Worm (Caenorhabditis elegans): Measurements from ENCODE around the gene npp-24.

Gene npp-24

DNA sequence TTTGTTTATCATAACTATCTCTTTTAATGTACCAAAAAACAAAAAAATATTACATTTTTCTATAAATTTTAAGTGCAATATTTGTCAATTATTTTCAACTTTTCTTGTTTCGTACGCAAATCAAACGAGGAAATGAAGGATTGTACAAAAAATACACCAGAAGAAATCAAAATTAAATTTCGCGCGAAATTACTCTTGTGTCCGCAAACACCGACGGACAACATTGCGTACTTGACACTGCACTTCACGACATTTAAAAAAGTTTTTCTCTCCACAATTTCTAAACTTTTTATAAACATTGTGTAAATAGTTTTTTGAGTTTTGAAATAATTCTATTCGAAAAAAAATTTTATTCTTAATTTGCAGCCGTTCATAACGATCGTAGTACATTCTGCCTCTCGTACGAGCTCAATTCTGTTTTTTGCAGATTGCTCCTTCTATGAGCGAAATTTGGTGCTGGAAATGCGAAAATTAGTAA, 31.7 kb upstream of the npp-24 start, which contains the start of gene mrps-16 (continued):
- TF ChIP-seq egl-44 (GFP tag; IDR thresholded peaks at IDR 0.05) (no peak), lin-54 (GFP tag; optimal IDR thresholded peaks at IDR 0.05) (peak; percentile 87), egrh-3 (GFP tag; IDR thresholded peaks at IDR 0.05) (no peak), ceh-91 (GFP tag; IDR thresholded peaks at IDR 0.05) (0 out of 2 replicates have a peak, but pooled peaks have one; percentile 17), repo-1 (tag; optimal IDR thresholded peaks at IDR 0.05) (no peak), efl-1 (GFP tag; optimal IDR thresholded peaks at IDR 0.05) (peak; percentile 85), Y67H2A.10 (GFP tag; conservative IDR thresholded peaks at IDR 0.05) (no peak), lin-35 (GFP tag; optimal IDR thresholded peaks at IDR 0.05) (peak in 2 of 3 experiments; percentile 27 to 91), aptf-3 (GFP tag; IDR thresholded peaks at IDR 0.05) (no peak), egl-18 (GFP tag; IDR thresholded peaks at IDR 0.05) (no peak), B0019.2 (GFP tag; conservative IDR thresholded peaks at IDR 0.05) (no peak), nhr-80 (tag; optimal IDR thresholded peaks at IDR 0.05) (no peak), ccch-3 (GFP tag; optimal IDR thresholded peaks at IDR 0.05) (no peak), tbp1 (GFP tag; optimal IDR thresholded peaks at IDR 0.05) (peak; percentile 25), madf-3 (GFP tag; IDR thresholded peaks at IDR 0.05) (0 out of 2 replicates have a peak, but pooled peaks have one; percentile 50), nfyb-1 (GFP tag; IDR thresholded peaks at IDR 0.05) (no peak), K12H6.12 (tag; optimal IDR thresholded peaks at IDR 0.05) (no peak), ets-4 (GFP tag; optimal IDR thresholded peaks at IDR 0.05) (no peak), snpc-1.1 (tag; optimal IDR thresholded peaks at IDR 0.05; ENCODE audit: insufficient read depth) (peak; percentile 17), F57A8.1 (GFP tag; optimal IDR thresholded peaks at IDR 0.05) (no peak), F49E8.2 (tag; optimal IDR thresholded peaks at IDR 0.05; ENCODE audit: insufficient read depth) (no peak), ztf-18 (tag; optimal IDR thresholded peaks at IDR 0.05) (no peak), fkh-3 (tag; optimal IDR thresholded peaks at IDR 0.05) (no peak), somi-1 (GFP tag; optimal IDR thresholded peaks at IDR 0.05) (no peak), F52B5.7 (tag; optimal IDR thresholded peaks at IDR 0.05) (no peak), let-607 (tag; optimal IDR thresholded peaks at IDR 0.05) (no peak), tbx-9 (tag; optimal IDR thresholded peaks at IDR 0.05; ENCODE audit: borderline replicate concordance) (no peak), F33H1.4 (GFP tag; IDR thresholded peaks at IDR 0.05) (peak; percentile 42), hsf-1 (GFP tag; IDR thresholded peaks at IDR 0.05) (no peak), F39B2.1 (GFP tag; IDR thresholded peaks at IDR 0.05) (no peak), Y53G8AR.9 (GFP tag; conservative IDR thresholded peaks at IDR 0.05) (no peak), hlh-26 (GFP tag; conservative IDR thresholded peaks at IDR 0.05) (no peak), zfh-2 (GFP tag; conservative IDR thresholded peaks at IDR 0.05) (no peak), tlf-1 (GFP tag; optimal IDR thresholded peaks at IDR 0.05) (no peak), rcor-1 (GFP tag; IDR thresholded peaks at IDR 0.05) (no peak), T26A5.8 (tag; optimal IDR thresholded peaks at IDR 0.05) (no peak), F10E7.11 (tag; optimal IDR thresholded peaks at IDR 0.05) (no peak), nfya-1 (tag; optimal IDR thresholded peaks at IDR 0.05; ENCODE audit: borderline replicate concordance, insufficient read depth) (no peak), nhr-90 (tag; optimal IDR thresholded peaks at IDR 0.05) (no peak), zim-3 (tag; optimal IDR thresholded peaks at IDR 0.05) (no peak), cebp-1 (GFP tag; IDR thresholded peaks at IDR 0.05) (no peak), cebp-1 (tag; optimal IDR thresholded peaks at IDR 0.05) (peak; percentile 28), ztf-28 (GFP tag; IDR thresholded peaks at IDR 0.05) (no peak), C17E4.6 (GFP tag; IDR thresholded peaks at IDR 0.05) (no peak), ceh-40 (GFP tag; IDR thresholded peaks at IDR 0.05) (no peak), lag-1 (GFP tag; IDR thresholded peaks at IDR 0.05) (no peak), akir-1 (GFP tag; optimal IDR thresholded peaks at IDR 0.05) (no peak), bed-2 (GFP tag; IDR thresholded peaks at IDR 0.05) (no peak)
